Worm (Caenorhabditis elegans): Measurements from ENCODE around the gene W04G3.12.

The W04G3.12 gene

ce11 chrX:11036114-11037087, 40.2 kb downstream of the W04G3.12 start (continued):
- TF ChIP-seq egl-27 (tag; optimal IDR thresholded peaks at IDR 0.05) = no peak
- TF ChIP-seq nhr-237 (tag; optimal IDR thresholded peaks at IDR 0.05) = no peak
- TF ChIP-seq lin-29 (GFP tag; IDR thresholded peaks at IDR 0.05) = no peak
- no peak for TF ChIP-seq nhr-77 (tag; optimal IDR thresholded peaks at IDR 0.05)
- TF ChIP-seq unc-39 (tag; optimal IDR thresholded peaks at IDR 0.05) = no peak
- TF ChIP-seq daf-8 (GFP tag; IDR thresholded peaks at IDR 0.05) = no peak
- TF ChIP-seq aly-2 (tag; optimal IDR thresholded peaks at IDR 0.05) = no peak
- TF ChIP-seq sdz-12 (GFP tag; optimal IDR thresholded peaks at IDR 0.05) = no peak
- no peak for TF ChIP-seq Y5F2A.4 (GFP tag; optimal IDR thresholded peaks at IDR 0.05)
- peak; percentile 30 for TF ChIP-seq hlh-11 (tag; optimal IDR thresholded peaks at IDR 0.05)
- TF ChIP-seq spr-3 (GFP tag; optimal IDR thresholded peaks at IDR 0.05) = no peak

ce11 chrX:11035563-11035962, 41.0 kb downstream of the W04G3.12 start:
- TF ChIP-seq nhr-11 (tag; optimal IDR thresholded peaks at IDR 0.05) (peak; percentile 53), hlh-11 (tag; optimal IDR thresholded peaks at IDR 0.05) (peak; percentile 13), daf-16 (GFP tag; optimal IDR thresholded peaks at IDR 0.05) (peak in 1 of 2 experiments; percentile 67), daf-16 (tag; optimal IDR thresholded peaks at IDR 0.05) (no peak), ctbp-1 (GFP tag; IDR thresholded peaks at IDR 0.05) (no peak)

- TF ChIP-seq hif-1 (tag; optimal IDR thresholded peaks at IDR 0.05) (peak in 1 of 2 experiments; percentile 42), nhr-76 (tag; optimal IDR thresholded peaks at IDR 0.05) (no peak), zfp-3 (GFP tag; conservative IDR thresholded peaks at IDR 0.05) (no peak), snpc-1.2 (GFP tag; IDR thresholded peaks at IDR 0.05) (no peak), hmg-1.1 (GFP tag; IDR thresholded peaks at IDR 0.05) (peak; percentile 54), mep-1 (tag; optimal IDR thresholded peaks at IDR 0.05) (peak; percentile 50), pha-4 (GFP tag; IDR thresholded peaks at IDR 0.05) (no peak), pha-4 (tag; optimal IDR thresholded peaks at IDR 0.05) (no peak), F44E2.7 (GFP tag; IDR thresholded peaks at IDR 0.05) (no peak), T20F7.1 (GFP tag; optimal IDR thresholded peaks at IDR 0.05) (no peak), unc-39 (tag; optimal IDR thresholded peaks at IDR 0.05) (no peak), lin-1 (GFP tag; IDR thresholded peaks at IDR 0.05) (no peak), lin-13 (GFP tag; optimal IDR thresholded peaks at IDR 0.05) (no peak), F49E8.2 (tag; optimal IDR thresholded peaks at IDR 0.05; ENCODE audit: borderline replicate concordance) (no peak), ctbp-1 (GFP tag; IDR thresholded peaks at IDR 0.05) (no peak), jun-1 (tag; optimal IDR thresholded peaks at IDR 0.05) (no peak), F10B5.3 (tag; optimal IDR thresholded peaks at IDR 0.05) (no peak), nhr-10 (tag; optimal IDR thresholded peaks at IDR 0.05) (no peak), mes-2 (tag; optimal IDR thresholded peaks at IDR 0.05; ENCODE audit: poor library complexity, severe bottlenecking) (peak; percentile 38), daf-19 (GFP tag; conservative IDR thresholded peaks at IDR 0.05) (no peak), Y5F2A.4 (GFP tag; optimal IDR thresholded peaks at IDR 0.05) (no peak), Y75B8A.6 (GFP tag; IDR thresholded peaks at IDR 0.05) (no peak), set-16 (GFP tag; IDR thresholded peaks at IDR 0.05) (peak; percentile 72), R02D3.7 (tag; optimal IDR thresholded peaks at IDR 0.05) (no peak), lin-39 (tag; optimal IDR thresholded peaks at IDR 0.05) (no peak), lin-15B (tag; optimal IDR thresholded peaks at IDR 0.05) (no peak), zip-2 (tag; optimal IDR thresholded peaks at IDR 0.05) (no peak), snpc-4 (tag; optimal IDR thresholded peaks at IDR 0.05) (no peak), madf-5 (GFP tag; IDR thresholded peaks at IDR 0.05) (no peak), php-3 (GFP tag; IDR thresholded peaks at IDR 0.05) (no peak), ztf-11 (tag; optimal IDR thresholded peaks at IDR 0.05) (no peak), lim-7 (GFP tag; IDR thresholded peaks at IDR 0.05) (no peak), nhr-48 (tag; optimal IDR thresholded peaks at IDR 0.05) (no peak), ceh-62 (tag; optimal IDR thresholded peaks at IDR 0.05) (no peak)
These were observed 42.0 kb downstream of the W04G3.12 start for ce11 chrX:11034430-11035117.
